Worm (Caenorhabditis elegans) whole organism, L2 larva: ENCODE measurements around the gene gldi-9.

Experiments used
- Y55F3AM.14 ChIP-seq: fragments of 200-800 bp; sonication (Bioruptor generic); optimal IDR thresholded peaks from 2 replicates; lab custom pipeline; 2018; ENCODE audit warnings: mild to moderate bottlenecking, missing genetic modification characterization, missing compliant biosample characterization
- ama-1 ChIP-seq: fragments of 150-350 bp; optimal IDR thresholded peaks from 2 replicates; lab custom pipeline; 2018; ENCODE audit warnings: inconsistent platforms
- mdl-1 ChIP-seq, 2 experiments: fragments of 150-350 bp in 1 of 2; sonication (generic microtip) in 1 of 2; optimal IDR thresholded peaks; 2 replicates each; lab custom pipeline; 2017; ENCODE audit warnings: missing biosample characterization in 2 of 2, missing genetic modification characterization in 2 of 2
- nhr-11 ChIP-seq: fragments of 150-350 bp; optimal IDR thresholded peaks from 2 replicates; lab custom pipeline; 2014; ENCODE audit warnings: missing biosample characterization, missing genetic modification characterization
- nhr-21 ChIP-seq: fragments of 150-350 bp; optimal IDR thresholded peaks from 2 replicates; lab custom pipeline; 2014; ENCODE audit warnings: missing biosample characterization, missing genetic modification characterization
- skn-1 ChIP-seq: sonication (generic microtip); optimal IDR thresholded peaks from 2 replicates; lab custom pipeline; 2017; ENCODE audit warnings: missing biosample characterization, missing genetic modification characterization

- no peak for TF ChIP-seq nhr-11 (tag; lab: Kevin White, UChicago)
- TF ChIP-seq mdl-1 (tag; optimal IDR thresholded peaks at IDR 0.05; lab: Kevin White, UChicago), result no peak
- TF ChIP-seq Y55F3AM.14, result no peak
- TF ChIP-seq nhr-21 (tag; lab: Kevin White, UChicago), result no peak
- no peak for TF ChIP-seq ama-1
- no peak for TF ChIP-seq skn-1 (tag; lab: Kevin White, UChicago)
Measured at ce11 chrIII:2780793-2781192, 24.6 kb upstream of the gldi-9 start, which contains the start of gene Y71H2AM.6.
